Fruit fly (Drosophila melanogaster): Measurements from ENCODE around the gene ncd.
A peak's percentile ranks its signal among the peaks of the same experiment; 100 is the strongest.

ncd gene

DNA sequence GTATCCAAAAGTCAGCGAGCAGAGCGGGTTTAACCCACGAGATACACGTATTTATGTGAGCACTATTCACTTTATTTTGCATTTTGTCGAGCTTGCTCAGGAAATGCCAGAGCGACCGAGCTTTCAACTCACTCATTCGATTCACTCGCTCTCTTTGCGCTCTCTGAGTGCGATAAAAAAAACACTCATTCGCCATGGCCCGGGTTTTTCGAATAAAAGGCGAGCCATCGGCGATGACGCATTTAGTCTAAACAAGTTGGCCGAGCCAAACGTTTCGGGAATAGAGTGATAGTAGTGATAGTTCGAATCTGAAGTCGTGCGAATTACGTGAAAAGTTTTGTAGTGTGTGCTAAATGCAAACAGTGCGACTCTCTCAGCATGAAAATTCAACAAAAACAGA, 24.6 kb downstream of the ncd start (continued):
- TF ChIP-seq nau (GFP tag; optimal IDR thresholded peaks at IDR 0.05) (no peak), Side (GFP tag; optimal IDR thresholded peaks at IDR 0.05) (peak; percentile 36), bowl (GFP tag; IDR thresholded peaks at IDR 0.05) (no peak), dysf (GFP tag; IDR thresholded peaks at IDR 0.05) (no peak), CG1233 (GFP tag; optimal IDR thresholded peaks at IDR 0.05) (peak; percentile 12), ken (GFP tag; IDR thresholded peaks at IDR 0.05) (0 out of 3 replicates have a peak, but pooled peaks have one; percentile 36), Ssrp (tag; optimal IDR thresholded peaks at IDR 0.05) (no peak), CG4707 (GFP tag; optimal IDR thresholded peaks at IDR 0.05) (no peak), CG6654 (GFP tag; optimal IDR thresholded peaks at IDR 0.05) (no peak), CG16815 (GFP tag; optimal IDR thresholded peaks at IDR 0.05) (no peak), chn (GFP tag; optimal IDR thresholded peaks at IDR 0.05) (no peak), repo (GFP tag; optimal IDR thresholded peaks at IDR 0.05) (no peak), CG13624 (GFP tag; optimal IDR thresholded peaks at IDR 0.05) (peak; percentile 76), CG18764 (GFP tag; optimal IDR thresholded peaks at IDR 0.05) (no peak), Sry-β (GFP tag; optimal IDR thresholded peaks at IDR 0.05) (no peak), ci (GFP tag; IDR thresholded peaks at IDR 0.05) (peak; percentile 56; the same call in 2 of the 3 replicates), Dek (tag; optimal IDR thresholded peaks at IDR 0.05) (no peak), fd64A (GFP tag; optimal IDR thresholded peaks at IDR 0.05) (no peak), pfk (GFP tag; optimal IDR thresholded peaks at IDR 0.05) (peak; percentile 7), hkb (optimal IDR thresholded peaks at IDR 0.05) (no peak), hkb (GFP tag; IDR thresholded peaks at IDR 0.05) (peak; percentile 49), CG33557 (GFP tag; optimal IDR thresholded peaks at IDR 0.05) (no peak), row (GFP tag; IDR thresholded peaks at IDR 0.05) (no peak), CG33213 (GFP tag; optimal IDR thresholded peaks at IDR 0.05) (no peak), Mrtf (GFP tag; IDR thresholded peaks at IDR 0.05) (no peak), CrebB (tag; optimal IDR thresholded peaks at IDR 0.05) (peak; percentile 47), Deaf1 (tag; optimal IDR thresholded peaks at IDR 0.05) (peak; percentile 74), CG11093 (GFP tag; IDR thresholded peaks at IDR 0.05) (no peak), Opbp (GFP tag; IDR thresholded peaks at IDR 0.05; ENCODE audit: partially characterized antibody) (peak; percentile 29; the same call in 2 of the 3 replicates), disco-r (GFP tag; optimal IDR thresholded peaks at IDR 0.05) (no peak), D (optimal IDR thresholded peaks at IDR 0.05) (no peak), D (GFP tag; optimal IDR thresholded peaks at IDR 0.05) (no peak), kay (GFP tag; optimal IDR thresholded peaks at IDR 0.05) (peak; percentile 99), tna (GFP tag; IDR thresholded peaks at IDR 0.05; ENCODE audit: partially characterized antibody) (peak; percentile 56; the same call in 1 of the 2 replicates), ham (GFP tag; IDR thresholded peaks at IDR 0.05) (no peak), CG17612 (GFP tag; IDR thresholded peaks at IDR 0.05) (no peak), CG15479 (GFP tag; optimal IDR thresholded peaks at IDR 0.05) (no peak), grn (GFP tag; optimal IDR thresholded peaks at IDR 0.05) (no peak), org-1 (GFP tag; optimal IDR thresholded peaks at IDR 0.05) (no peak), CG12942 (GFP tag; optimal IDR thresholded peaks at IDR 0.05) (no peak), CG9932 (GFP tag; IDR thresholded peaks at IDR 0.05) (no peak), klu (GFP tag; IDR thresholded peaks at IDR 0.05) (no peak), pho (GFP tag; optimal IDR thresholded peaks at IDR 0.05) (no peak), CG12219 (GFP tag; optimal IDR thresholded peaks at IDR 0.05) (no peak), cas (GFP tag; IDR thresholded peaks at IDR 0.05) (no peak), Rfx (GFP tag; IDR thresholded peaks at IDR 0.05) (peak; percentile 19; the same call in 1 of the 2 replicates), CG11247 (GFP tag; IDR thresholded peaks at IDR 0.05) (0 out of 2 replicates have a peak, but pooled peaks have one; percentile 7), CG13775 (GFP tag; optimal IDR thresholded peaks at IDR 0.05) (no peak), CG4404 (GFP tag; IDR thresholded peaks at IDR 0.05) (no peak), pzg (GFP tag; optimal IDR thresholded peaks at IDR 0.05) (no peak), gem (tag; optimal IDR thresholded peaks at IDR 0.05) (no peak), dati (GFP tag; IDR thresholded peaks at IDR 0.05) (no peak), CTCF (GFP tag; optimal IDR thresholded peaks at IDR 0.05) (no peak)

Data from whole organism, embryonic.